Worm (Caenorhabditis elegans): ENCODE data around the gene acsd-1.

DNA sequence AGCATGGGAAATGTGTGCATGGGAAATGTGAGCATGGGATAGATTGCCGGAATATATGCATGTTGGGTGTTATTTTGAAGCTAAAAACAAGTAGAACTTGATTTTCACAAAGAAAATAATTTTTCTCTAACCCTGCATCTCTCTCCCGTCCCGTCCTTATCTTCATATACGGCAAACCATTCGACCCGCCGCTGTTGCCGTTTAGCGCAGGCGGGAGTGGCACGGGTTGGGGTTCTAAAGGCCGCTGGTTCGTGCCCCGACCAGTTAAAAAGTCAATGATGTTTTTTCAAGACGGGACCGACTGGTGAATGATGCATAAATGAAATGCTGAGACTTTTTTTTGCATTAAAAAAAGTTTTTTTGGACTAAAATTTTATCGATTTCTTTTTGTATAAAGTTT, 6.0 kb downstream of the acsd-1 start:
- TF ChIP-seq snpc-4 (tag; optimal IDR thresholded peaks at IDR 0.05) (no peak), lin-39 (tag; optimal IDR thresholded peaks at IDR 0.05) (no peak), elt-3 (tag; optimal IDR thresholded peaks at IDR 0.05) (no peak), sma-3 (GFP tag; optimal IDR thresholded peaks at IDR 0.05) (peak; percentile 23), mbf-1 (tag; optimal IDR thresholded peaks at IDR 0.05) (no peak), ceh-16 (tag; optimal IDR thresholded peaks at IDR 0.05) (no peak), mdl-1 (tag; optimal IDR thresholded peaks at IDR 0.05) (no peak), elt-1 (tag; optimal IDR thresholded peaks at IDR 0.05) (no peak), R02D3.7 (tag; optimal IDR thresholded peaks at IDR 0.05) (no peak), unc-39 (tag; optimal IDR thresholded peaks at IDR 0.05) (no peak), egl-27 (tag; optimal IDR thresholded peaks at IDR 0.05) (no peak), ama-1 (optimal IDR thresholded peaks at IDR 0.05) (no peak)
